Fruit fly (Drosophila melanogaster): ENCODE data around the gene Hmr.

Hmr gene

dm6 chrX:10620144-10621005 lies 24.7 kb upstream of the Hmr start, which contains the start of gene CG43347:
Gene CG43347 (minus strand): TSS chrX:10620190.
- TF ChIP-seq cnc (optimal IDR thresholded peaks at IDR 0.05) (no peak), CG7045 (GFP tag; optimal IDR thresholded peaks at IDR 0.05) (peak; percentile 63), CG5204 (GFP tag; optimal IDR thresholded peaks at IDR 0.05) (peak; percentile 59), CG11617 (GFP tag; optimal IDR thresholded peaks at IDR 0.05) (peak; percentile 57), CG14711 (tag; optimal IDR thresholded peaks at IDR 0.05) (peak; percentile 41), CG33017 (tag; optimal IDR thresholded peaks at IDR 0.05) (peak; percentile 55), Hr96 (GFP tag; optimal IDR thresholded peaks at IDR 0.05) (peak; percentile 64), Mnt (GFP tag; optimal IDR thresholded peaks at IDR 0.05) (no peak), Crg-1 (GFP tag; optimal IDR thresholded peaks at IDR 0.05) (no peak), CG12768 (GFP tag; optimal IDR thresholded peaks at IDR 0.05) (peak; percentile 62), CG7101 (tag; optimal IDR thresholded peaks at IDR 0.05) (peak; percentile 73), toe (GFP tag; optimal IDR thresholded peaks at IDR 0.05) (peak; percentile 44), tj (GFP tag; optimal IDR thresholded peaks at IDR 0.05) (peak; percentile 18), cic (GFP tag; optimal IDR thresholded peaks at IDR 0.05) (no peak), pad (GFP tag; optimal IDR thresholded peaks at IDR 0.05) (peak; percentile 45), Clk (GFP tag; optimal IDR thresholded peaks at IDR 0.05) (peak; percentile 63)

- TF ChIP-seq CG12768 (GFP tag; optimal IDR thresholded peaks at IDR 0.05): no peak
- TF ChIP-seq CG7101 (tag; optimal IDR thresholded peaks at IDR 0.05): no peak
- no peak for TF ChIP-seq Crg-1 (GFP tag; optimal IDR thresholded peaks at IDR 0.05)
- no peak for TF ChIP-seq ovo (GFP tag; optimal IDR thresholded peaks at IDR 0.05)
- TF ChIP-seq CG33017 (tag; optimal IDR thresholded peaks at IDR 0.05): no peak
- no peak for TF ChIP-seq CG14711 (tag; optimal IDR thresholded peaks at IDR 0.05)
- TF ChIP-seq CG7045 (GFP tag; optimal IDR thresholded peaks at IDR 0.05): no peak
Measured at dm6 chrX:10618491-10618890, 22.8 kb upstream of the Hmr start.

dm6 chrX:10615215-10615614 lies 19.6 kb upstream of the Hmr start:
- TF ChIP-seq CG7045 (GFP tag; optimal IDR thresholded peaks at IDR 0.05) (peak; percentile 22), toe (GFP tag; optimal IDR thresholded peaks at IDR 0.05) (peak; percentile 0), Mnt (GFP tag; optimal IDR thresholded peaks at IDR 0.05) (no peak), CG5204 (GFP tag; optimal IDR thresholded peaks at IDR 0.05) (peak; percentile 57)

- TF ChIP-seq pad (GFP tag; optimal IDR thresholded peaks at IDR 0.05) (no peak), CG7045 (GFP tag; optimal IDR thresholded peaks at IDR 0.05) (no peak), bab1 (GFP tag; optimal IDR thresholded peaks at IDR 0.05) (no peak)
Measured at dm6 chrX:10613568-10613967, 17.9 kb upstream of the Hmr start.

- TF ChIP-seq Mnt (GFP tag; optimal IDR thresholded peaks at IDR 0.05) (no peak), cic (GFP tag; optimal IDR thresholded peaks at IDR 0.05) (no peak), Crg-1 (GFP tag; optimal IDR thresholded peaks at IDR 0.05) (no peak), cnc (optimal IDR thresholded peaks at IDR 0.05) (no peak), Clk (GFP tag; optimal IDR thresholded peaks at IDR 0.05) (no peak), CG14711 (tag; optimal IDR thresholded peaks at IDR 0.05) (no peak), CG1620 (GFP tag; optimal IDR thresholded peaks at IDR 0.05) (no peak), bab1 (GFP tag; optimal IDR thresholded peaks at IDR 0.05) (no peak), ovo (GFP tag; optimal IDR thresholded peaks at IDR 0.05) (no peak), CG33017 (tag; optimal IDR thresholded peaks at IDR 0.05) (no peak), pad (GFP tag; optimal IDR thresholded peaks at IDR 0.05) (no peak), CG12768 (GFP tag; optimal IDR thresholded peaks at IDR 0.05) (no peak), kay (GFP tag; ENCODE audit: borderline replicate concordance) (no peak), toe (GFP tag; optimal IDR thresholded peaks at IDR 0.05) (no peak), CG7045 (GFP tag; optimal IDR thresholded peaks at IDR 0.05) (no peak), tj (GFP tag; optimal IDR thresholded peaks at IDR 0.05) (no peak), CG5204 (GFP tag; optimal IDR thresholded peaks at IDR 0.05) (no peak), Hr96 (GFP tag; optimal IDR thresholded peaks at IDR 0.05) (no peak)
Measured at dm6 chrX:10607629-10608028, 12.0 kb upstream of the Hmr start.

- TF ChIP-seq Clk (GFP tag; optimal IDR thresholded peaks at IDR 0.05) (no peak), ovo (GFP tag; optimal IDR thresholded peaks at IDR 0.05) (no peak), CG5204 (GFP tag; optimal IDR thresholded peaks at IDR 0.05) (no peak), CG7101 (tag; optimal IDR thresholded peaks at IDR 0.05) (no peak), pad (GFP tag; optimal IDR thresholded peaks at IDR 0.05) (no peak), Hr96 (GFP tag; optimal IDR thresholded peaks at IDR 0.05) (no peak), bab1 (GFP tag; optimal IDR thresholded peaks at IDR 0.05) (no peak), CG11617 (GFP tag; optimal IDR thresholded peaks at IDR 0.05) (no peak), CG7045 (GFP tag; optimal IDR thresholded peaks at IDR 0.05) (no peak), CG14711 (tag; optimal IDR thresholded peaks at IDR 0.05) (no peak), cic (GFP tag; optimal IDR thresholded peaks at IDR 0.05) (no peak)
Measured at dm6 chrX:10606889-10607478, 11.3 kb upstream of the Hmr start.
